Worm (Caenorhabditis elegans): ENCODE data around the gene lron-2.

DNA sequence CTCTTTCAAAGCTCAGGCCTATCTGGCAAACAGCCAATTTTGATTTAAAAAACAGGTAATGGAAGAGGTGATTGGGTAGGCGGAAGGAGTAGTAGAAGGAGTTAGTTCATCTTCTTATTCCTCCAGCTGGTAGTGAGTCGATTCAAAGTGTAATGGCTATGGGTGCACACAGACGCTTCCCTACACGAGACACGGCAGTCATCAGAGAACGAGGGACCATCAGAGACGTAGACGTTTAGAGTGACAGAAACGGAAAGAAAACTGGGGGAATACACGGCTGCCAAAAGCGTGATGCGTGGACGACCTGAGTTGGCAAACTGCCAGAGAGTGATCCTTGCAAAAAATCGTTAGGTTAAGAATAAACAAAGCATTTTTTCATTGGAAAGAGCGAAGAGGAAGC, 39.9 kb downstream of the lron-2 start:
- TF ChIP-seq ztf-11 (tag; optimal IDR thresholded peaks at IDR 0.05) (no peak), ztf-4 (tag; optimal IDR thresholded peaks at IDR 0.05) (no peak), nhr-90 (tag; optimal IDR thresholded peaks at IDR 0.05; ENCODE audit: poor library complexity) (no peak), sox-4 (tag; optimal IDR thresholded peaks at IDR 0.05) (no peak), egl-13 (tag; optimal IDR thresholded peaks at IDR 0.05) (no peak), nhr-77 (tag; optimal IDR thresholded peaks at IDR 0.05) (no peak), zag-1 (tag; optimal IDR thresholded peaks at IDR 0.05) (no peak), fos-1 (tag; optimal IDR thresholded peaks at IDR 0.05) (no peak), fkh-10 (GFP tag; optimal IDR thresholded peaks at IDR 0.05) (no peak), pax-3 (tag; optimal IDR thresholded peaks at IDR 0.05) (no peak), mdl-1 (tag; optimal IDR thresholded peaks at IDR 0.05) (peak in 1 of 2 experiments; percentile 34), nhr-28 (tag; optimal IDR thresholded peaks at IDR 0.05) (no peak), ceh-82 (tag; optimal IDR thresholded peaks at IDR 0.05) (peak in 1 of 3 experiments; percentile 44), pqm-1 (tag; optimal IDR thresholded peaks at IDR 0.05) (no peak)
